Worm (Caenorhabditis elegans) whole organism, young adult: ENCODE results near the gene swt-5.

Source experiments
- F57C9.4 ChIP-seq: sonication (generic microtip); optimal IDR thresholded peaks from 2 replicates; lab custom pipeline; 2017; ENCODE audit warnings: mild to moderate bottlenecking, missing genetic modification characterization, missing compliant biosample characterization
- Y95B8A.8 ChIP-seq: fragments of 200-800 bp; sonication (Bioruptor generic); IDR thresholded peaks from 2 replicates; pipeline ENCODE4 v1.3.6; 2022; ENCODE audit warnings: missing genetic modification reagents, missing genetic modification characterization, missing compliant biosample characterization
- ceh-40 ChIP-seq: fragments of 200-800 bp; sonication (Bioruptor generic); IDR thresholded peaks from 2 replicates; pipeline ENCODE4 v1.3.6; 2022; ENCODE audit warnings: missing genetic modification characterization, missing compliant biosample characterization
- egrh-3 ChIP-seq: fragments of 200-800 bp; sonication (Bioruptor generic); IDR thresholded peaks from 2 replicates; pipeline ENCODE4 v1.3.6; 2022; ENCODE audit warnings: missing genetic modification reagents, missing genetic modification characterization, missing compliant biosample characterization
- nhr-27 ChIP-seq: fragments of 200-800 bp; sonication (Bioruptor generic); optimal IDR thresholded peaks from 2 replicates; lab custom pipeline; 2018; ENCODE audit warnings: mild to moderate bottlenecking, missing genetic modification characterization, moderate library complexity, missing compliant biosample characterization
- rpc-1 ChIP-seq, 2 experiments: fragments of 150-350 bp in 1 of 2; sonication (generic microtip) in 1 of 2; optimal IDR thresholded peaks; 2 replicates each; lab custom pipeline; 2014 to 2018; ENCODE audit warnings: missing biosample characterization in 1 of 2, missing genetic modification characterization in 1 of 2, missing genetic modification reagents in 1 of 2, missing genotype in 1 of 2
- sptf-2 ChIP-seq: fragments of 200-800 bp; sonication (Bioruptor generic); optimal IDR thresholded peaks from 2 replicates; lab custom pipeline; 2018; ENCODE audit warnings: mild to moderate bottlenecking, missing genetic modification characterization, missing compliant biosample characterization
- unc-130 ChIP-seq: sonication (generic microtip); optimal IDR thresholded peaks from 2 replicates; lab custom pipeline; 2016; ENCODE audit warnings: missing genetic modification reagents, missing genetic modification characterization, missing compliant biosample characterization

ce11 chrV:9462605-9463004 is 38.6 kb upstream of the swt-5 start, which contains the start of gene F07D3.3:
- TF ChIP-seq F57C9.4 (tag; lab: Kevin White, UChicago) (no peak), nhr-27 (tag; lab: Kevin White, UChicago) (no peak), unc-130 (GFP tag; lab: Kevin White, UChicago) (no peak), rpc-1 (optimal IDR thresholded peaks at IDR 0.05; lab: Kevin White, UChicago) (no peak), rpc-1 (tag; optimal IDR thresholded peaks at IDR 0.05; lab: Kevin White, UChicago) (no peak), ceh-40 (GFP tag; lab: Robert Waterston, UW) (no peak), egrh-3 (no peak), sptf-2 (GFP tag; lab: Kevin White, UChicago) (no peak), Y95B8A.8 (no peak)
